Fruit fly (Drosophila melanogaster) whole organism, pupa: ENCODE measurements around the gene CG14111.

ENCODE experiments used
- CG10348 ChIP-seq: fragments of 200-800 bp; sonication (Bioruptor generic); IDR thresholded peaks from 2 replicates; pipeline ENCODE4 v1.3.6; 2022; ENCODE audit warnings: missing biosample characterization, missing genetic modification characterization
- CG12605 ChIP-seq: fragments of 200-800 bp; sonication (Bioruptor generic); IDR thresholded peaks from 2 replicates; pipeline ENCODE4 v1.3.6; 2022; ENCODE audit warnings: missing biosample characterization, missing genetic modification characterization
- CG13204 ChIP-seq: fragments of 200-800 bp; sonication (Bioruptor generic); optimal IDR thresholded peaks from 2 replicates; lab custom pipeline; 2018; ENCODE audit warnings: missing biosample characterization, mild to moderate bottlenecking, missing genetic modification characterization, moderate library complexity
- CG14655 ChIP-seq: fragments of 200-800 bp; sonication (Bioruptor generic); optimal IDR thresholded peaks from 3 replicates; lab custom pipeline; 2017; ENCODE audit warnings: mild to moderate bottlenecking, missing biosample characterization, missing genetic modification reagents, missing genetic modification characterization
- CG15710 ChIP-seq: fragments of 200-800 bp; sonication (Bioruptor generic); optimal IDR thresholded peaks from 2 replicates; lab custom pipeline; 2018; ENCODE audit warnings: missing biosample characterization, mild to moderate bottlenecking, missing genetic modification characterization, moderate library complexity
- CG17806 ChIP-seq: fragments of 200-800 bp; sonication (Bioruptor generic); optimal IDR thresholded peaks from 2 replicates; lab custom pipeline; 2018; ENCODE audit warnings: missing biosample characterization, mild to moderate bottlenecking, missing genetic modification characterization, moderate library complexity
- CG32121 ChIP-seq: fragments of 200-800 bp; sonication (Bioruptor generic); IDR thresholded peaks from 2 replicates; pipeline ENCODE4 v1.3.6; 2022; ENCODE audit warnings: missing biosample characterization, missing genetic modification characterization
- CG34367 ChIP-seq: fragments of 200-800 bp; sonication (Bioruptor generic); optimal IDR thresholded peaks from 2 replicates; lab custom pipeline; 2018; ENCODE audit warnings: missing biosample characterization, mild to moderate bottlenecking, missing genetic modification characterization
- CG4496 ChIP-seq: fragments of 200-800 bp; sonication (Bioruptor generic); IDR thresholded peaks from 3 replicates; pipeline ENCODE4 v1.3.6; 2022; ENCODE audit warnings: missing biosample characterization, missing genetic modification characterization
- CG8159 ChIP-seq: fragments of 200-800 bp; sonication (Bioruptor generic); optimal IDR thresholded peaks from 3 replicates; lab custom pipeline; 2018; ENCODE audit warnings: missing biosample characterization, mild to moderate bottlenecking, missing genetic modification characterization, moderate library complexity
- CG8301 ChIP-seq: fragments of 200-800 bp; sonication (Bioruptor generic); optimal IDR thresholded peaks from 2 replicates; lab custom pipeline; 2018; ENCODE audit warnings: missing biosample characterization, mild to moderate bottlenecking, missing genetic modification characterization
- CG9948 ChIP-seq: fragments of 200-800 bp; sonication (Bioruptor generic); optimal IDR thresholded peaks from 2 replicates; lab custom pipeline; 2018; ENCODE audit warnings: missing biosample characterization, mild to moderate bottlenecking, missing genetic modification characterization, moderate library complexity
- D1 ChIP-seq: fragments of 200-800 bp; sonication (Bioruptor generic); optimal IDR thresholded peaks from 2 replicates; lab custom pipeline; 2018; ENCODE audit warnings: missing biosample characterization, mild to moderate bottlenecking, missing genetic modification characterization, moderate library complexity
- EcR ChIP-seq: fragments of 200-800 bp; sonication (Bioruptor generic); optimal IDR thresholded peaks from 3 replicates; lab custom pipeline; 2019; ENCODE audit warnings: missing biosample characterization, missing genetic modification characterization, mild to moderate bottlenecking, moderate library complexity, missing genetic modification reagents
- Ets98B ChIP-seq: fragments of 200-800 bp; sonication (Bioruptor generic); IDR thresholded peaks from 2 replicates; pipeline ENCODE4 v1.3.6; 2022; ENCODE audit warnings: missing biosample characterization, missing genetic modification characterization
- Pif1A ChIP-seq: fragments of 200-800 bp; sonication (Bioruptor generic); optimal IDR thresholded peaks from 3 replicates; lab custom pipeline; 2016; ENCODE audit warnings: missing biosample characterization, missing genetic modification characterization
- Pif1B ChIP-seq: fragments of 200-800 bp; sonication (Bioruptor generic); optimal IDR thresholded peaks from 3 replicates; lab custom pipeline; 2016; ENCODE audit warnings: missing biosample characterization, missing genetic modification characterization
- Snoo ChIP-seq: fragments of 200-800 bp; sonication (Bioruptor generic); optimal IDR thresholded peaks from 3 replicates; lab custom pipeline; 2017; ENCODE audit warnings: missing biosample characterization, mild to moderate bottlenecking, missing genetic modification characterization, inconsistent platforms
- fd96Ca ChIP-seq: fragments of 200-800 bp; sonication (Bioruptor generic); IDR thresholded peaks from 3 replicates; pipeline ENCODE4 v1.3.6; 2022; ENCODE audit warnings: missing biosample characterization, missing genetic modification characterization
- gl ChIP-seq: fragments of 200-800 bp; sonication (Bioruptor generic); optimal IDR thresholded peaks from 2 replicates; lab custom pipeline; 2018; ENCODE audit warnings: missing biosample characterization, mild to moderate bottlenecking, missing genetic modification characterization
- rn ChIP-seq: fragments of 200-800 bp; sonication (Bioruptor generic); IDR thresholded peaks from 2 replicates; pipeline ENCODE4 v1.3.6; 2022; ENCODE audit warnings: missing biosample characterization, missing genetic modification characterization

Gene CG14111

dm6 chr3L:13420212-13420611 lies 42.5 kb downstream of the CG14111 start:
- no peak for TF ChIP-seq rn (GFP tag; lab: Robert Waterston, UW)
- no peak for TF ChIP-seq CG14655 (GFP tag; lab: Kevin White, UChicago)
- no peak for TF ChIP-seq CG8301 (tag; lab: Kevin White, UChicago)
- TF ChIP-seq CG15710 (tag; lab: Kevin White, UChicago) = no peak
- TF ChIP-seq D1 (tag; lab: Kevin White, UChicago) = no peak
- TF ChIP-seq CG17806 = no peak
- no peak for TF ChIP-seq CG10348 (GFP tag; lab: Robert Waterston, UW)

- TF ChIP-seq CG14655 (GFP tag; lab: Kevin White, UChicago) = no peak
- TF ChIP-seq CG34367 (tag; lab: Kevin White, UChicago) = no peak
- no peak for TF ChIP-seq CG8159
Measured at dm6 chr3L:13422286-13422787, 44.6 kb downstream of the CG14111 start, which contains the start of gene CG32121. Gene CG32121, minus strand, starts transcription at chr3L:13422336.

- TF ChIP-seq CG8159 (no peak), CG8301 (tag; lab: Kevin White, UChicago) (no peak), CG32121 (GFP tag; lab: Robert Waterston, UW) (no peak), CG15710 (tag; lab: Kevin White, UChicago) (no peak), gl (tag; lab: Kevin White, UChicago) (no peak), Snoo (tag; lab: Kevin White, UChicago) (no peak), CG4496 (no peak), fd96Ca (no peak), Pif1A (GFP tag; lab: Kevin White, UChicago) (no peak), CG17806 (no peak), EcR (GFP tag; lab: Kevin White, UChicago) (no peak), CG13204 (GFP tag; lab: Kevin White, UChicago) (no peak), Pif1B (GFP tag; lab: Kevin White, UChicago) (no peak), D1 (tag; lab: Kevin White, UChicago) (no peak), CG34367 (tag; lab: Kevin White, UChicago) (no peak), CG10348 (GFP tag; lab: Robert Waterston, UW) (no peak), Ets98B (no peak)
Measured at dm6 chr3L:13424068-13424467, 46.3 kb downstream of the CG14111 start, which contains the start of gene CG33263. Gene CG33263, minus strand, starts transcription at chr3L:13424168.

dm6 chr3L:13425571-13425970 lies 47.8 kb downstream of the CG14111 start, which contains the start of gene CG14106:
Gene CG14106, minus strand, starts transcription at chr3L:13425671.
- TF ChIP-seq CG34367 (tag; lab: Kevin White, UChicago) (no peak), fd96Ca (no peak)

dm6 chr3L:13426573-13426972 lies 48.8 kb downstream of the CG14111 start, which contains the start of gene CG14105:
Gene CG14105, minus strand, starts transcription at chr3L:13426673.
- TF ChIP-seq CG15710 (tag; lab: Kevin White, UChicago) = no peak
- no peak for TF ChIP-seq CG32121 (GFP tag; lab: Robert Waterston, UW)
- no peak for TF ChIP-seq CG34367 (tag; lab: Kevin White, UChicago)
- no peak for TF ChIP-seq CG13204 (GFP tag; lab: Kevin White, UChicago)
- no peak for TF ChIP-seq Ets98B
- no peak for TF ChIP-seq CG12605
- no peak for TF ChIP-seq CG9948 (tag; lab: Kevin White, UChicago)
- no peak for TF ChIP-seq Pif1B (GFP tag; lab: Kevin White, UChicago)
- TF ChIP-seq CG4496 = no peak
- no peak for TF ChIP-seq Snoo (tag; lab: Kevin White, UChicago)
- TF ChIP-seq CG8159 = no peak
- TF ChIP-seq Pif1A (GFP tag; lab: Kevin White, UChicago) = no peak
- no peak for TF ChIP-seq CG17806
